Worm (Caenorhabditis elegans) whole organism, young adult: ENCODE data around the gene E01G4.6.
A peak's percentile ranks its signal among the peaks of the same experiment; 100 is the strongest.

Experiments used
- B0019.2 ChIP-seq: fragments of 200-800 bp; sonication (Bioruptor generic); conservative IDR thresholded peaks from 2 replicates; pipeline ENCODE4 v1.3.6; 2022; ENCODE audit warnings: missing genetic modification reagents, missing genetic modification characterization, missing compliant biosample characterization
- B0035.1 ChIP-seq: sonication (generic microtip); optimal IDR thresholded peaks from 2 replicates; lab custom pipeline; 2016; ENCODE audit warnings: missing genetic modification characterization, mild to moderate bottlenecking, missing compliant biosample characterization, missing genotype, missing genetic modification reagents
- B0336.3 ChIP-seq: fragments of 200-800 bp; sonication (Bioruptor generic); IDR thresholded peaks from 2 replicates; pipeline ENCODE4 v1.3.6; 2022; ENCODE audit warnings: missing genetic modification characterization, missing compliant biosample characterization
- C17E4.6 ChIP-seq: fragments of 200-800 bp; sonication (Bioruptor generic); IDR thresholded peaks from 2 replicates; pipeline ENCODE4 v1.3.6; 2022; ENCODE audit warnings: missing genetic modification reagents, missing genetic modification characterization, missing compliant biosample characterization
- F10E7.11 ChIP-seq: sonication (generic microtip); optimal IDR thresholded peaks from 2 replicates; lab custom pipeline; 2017; ENCODE audit warnings: mild to moderate bottlenecking, missing genetic modification characterization, moderate library complexity, missing compliant biosample characterization
- F22D6.2 ChIP-seq: sonication (generic microtip); optimal IDR thresholded peaks from 2 replicates; lab custom pipeline; 2016; ENCODE audit warnings: mild to moderate bottlenecking, missing genetic modification characterization, missing compliant biosample characterization
- F55B11.4 ChIP-seq: sonication (generic microtip); optimal IDR thresholded peaks from 2 replicates; lab custom pipeline; 2016; ENCODE audit warnings: missing compliant biosample characterization, missing genetic modification characterization, borderline replicate concordance; ENCODE audit not compliant: insufficient read depth
- F57A8.1 ChIP-seq: fragments of 200-800 bp; sonication (Bioruptor generic); optimal IDR thresholded peaks from 2 replicates; lab custom pipeline; 2018; ENCODE audit warnings: mild to moderate bottlenecking, missing genetic modification characterization, moderate library complexity, missing compliant biosample characterization
- K11D2.4 ChIP-seq: fragments of 200-800 bp; sonication (Bioruptor generic); IDR thresholded peaks from 2 replicates; pipeline ENCODE4 v1.3.6; 2022; ENCODE audit warnings: missing genetic modification reagents, missing genetic modification characterization, missing compliant biosample characterization
- T07F8.4 ChIP-seq: sonication (generic microtip); optimal IDR thresholded peaks from 2 replicates; lab custom pipeline; 2016; ENCODE audit warnings: mild to moderate bottlenecking, missing genetic modification characterization, moderate library complexity, missing compliant biosample characterization
- T26A5.8 ChIP-seq: sonication (generic microtip); optimal IDR thresholded peaks from 2 replicates; lab custom pipeline; 2016; ENCODE audit warnings: missing genetic modification characterization, missing compliant biosample characterization
- akir-1 ChIP-seq: fragments of 200-800 bp; sonication (Bioruptor generic); optimal IDR thresholded peaks from 2 replicates; lab custom pipeline; 2018; ENCODE audit warnings: mild to moderate bottlenecking, missing genetic modification characterization, moderate library complexity, missing compliant biosample characterization
- aptf-3 ChIP-seq: fragments of 200-800 bp; sonication (Bioruptor generic); IDR thresholded peaks from 2 replicates; pipeline ENCODE4 v1.3.6; 2022; ENCODE audit warnings: missing genetic modification characterization, missing compliant biosample characterization
- bed-1 ChIP-seq: fragments of 200-800 bp; sonication (Bioruptor generic); IDR thresholded peaks from 2 replicates; pipeline ENCODE4 v1.3.6; 2022; ENCODE audit warnings: missing genetic modification reagents, missing genetic modification characterization, missing compliant biosample characterization
- cebp-1 ChIP-seq, 2 experiments: fragments of 200-800 bp in 1 of 2; sonication (Bioruptor generic) in 1 of 2; sonication (generic microtip) in 1 of 2; IDR thresholded peaks in 1 of 2; optimal IDR thresholded peaks in 1 of 2; 2 replicates each; pipeline versions ENCODE4 v1.3.6 to Lab custom; 2017 to 2022; ENCODE audit warnings: missing compliant biosample characterization in 2 of 2, missing genetic modification characterization in 2 of 2, mild to moderate bottlenecking in 1 of 2, missing genetic modification reagents in 1 of 2, moderate library complexity in 1 of 2
- dox-1 ChIP-seq: fragments of 200-800 bp; sonication (Bioruptor generic); IDR thresholded peaks from 2 replicates; pipeline ENCODE4 v1.3.6; 2022; ENCODE audit warnings: missing genetic modification reagents, missing genetic modification characterization, missing compliant biosample characterization
- dpff-1 ChIP-seq: sonication (generic microtip); optimal IDR thresholded peaks from 2 replicates; lab custom pipeline; 2017; ENCODE audit warnings: mild to moderate bottlenecking, missing genetic modification characterization, missing compliant biosample characterization
- efl-1 ChIP-seq: fragments of 150-350 bp; optimal IDR thresholded peaks from 2 replicates; lab custom pipeline; 2014; ENCODE audit warnings: missing biosample characterization, missing genetic modification reagents, missing genetic modification characterization
- egl-18 ChIP-seq: fragments of 200-800 bp; sonication (Bioruptor generic); IDR thresholded peaks from 2 replicates; pipeline ENCODE4 v1.3.6; 2022; ENCODE audit warnings: missing genetic modification reagents, missing genetic modification characterization, missing compliant biosample characterization
- egrh-3 ChIP-seq: fragments of 200-800 bp; sonication (Bioruptor generic); IDR thresholded peaks from 2 replicates; pipeline ENCODE4 v1.3.6; 2022; ENCODE audit warnings: missing genetic modification reagents, missing genetic modification characterization, missing compliant biosample characterization
- gei-17 ChIP-seq: fragments of 200-800 bp; sonication (Bioruptor generic); optimal IDR thresholded peaks from 2 replicates; lab custom pipeline; 2018; ENCODE audit warnings: mild to moderate bottlenecking, missing genetic modification characterization, missing compliant biosample characterization
- hlh-12 ChIP-seq: sonication (generic microtip); optimal IDR thresholded peaks from 2 replicates; lab custom pipeline; 2016; ENCODE audit warnings: missing genetic modification characterization, missing compliant biosample characterization
- hmg-20 ChIP-seq: fragments of 200-800 bp; sonication (Bioruptor generic); IDR thresholded peaks from 2 replicates; pipeline ENCODE4 v1.3.6; 2022; ENCODE audit warnings: missing genetic modification reagents, missing genetic modification characterization, missing compliant biosample characterization
- hsf-1 ChIP-seq: fragments of 200-800 bp; sonication (Bioruptor generic); IDR thresholded peaks from 2 replicates; pipeline ENCODE4 v1.3.6; 2022; ENCODE audit warnings: missing genetic modification reagents, missing genetic modification characterization, missing compliant biosample characterization
- let-526 ChIP-seq: fragments of 200-800 bp; sonication (Bioruptor generic); IDR thresholded peaks from 2 replicates; pipeline ENCODE4 v1.3.6; 2022; ENCODE audit warnings: missing genetic modification reagents, missing genetic modification characterization, missing compliant biosample characterization
- lin-26 ChIP-seq: fragments of 200-800 bp; sonication (Bioruptor generic); IDR thresholded peaks from 2 replicates; pipeline ENCODE4 v1.3.6; 2022; ENCODE audit warnings: missing genetic modification reagents, missing genetic modification characterization, missing compliant biosample characterization
- lin-40 ChIP-seq: sonication (generic microtip); optimal IDR thresholded peaks from 2 replicates; lab custom pipeline; 2016; ENCODE audit warnings: missing genetic modification characterization, mild to moderate bottlenecking, missing compliant biosample characterization, missing genotype, missing genetic modification reagents
- madf-10 ChIP-seq: sonication (generic microtip); optimal IDR thresholded peaks from 2 replicates; lab custom pipeline; 2016; ENCODE audit warnings: mild to moderate bottlenecking, missing genetic modification characterization, missing compliant biosample characterization
- madf-8 ChIP-seq: fragments of 200-800 bp; sonication (Bioruptor generic); conservative IDR thresholded peaks from 2 replicates; pipeline ENCODE4 v1.3.6; 2022; ENCODE audit warnings: missing genetic modification reagents, missing genetic modification characterization, missing compliant biosample characterization
- mcd-1 ChIP-seq: fragments of 200-800 bp; sonication (Bioruptor generic); IDR thresholded peaks from 2 replicates; pipeline ENCODE4 v1.3.6; 2022; ENCODE audit warnings: missing genetic modification reagents, missing genetic modification characterization, missing compliant biosample characterization
- mxl-1 ChIP-seq: sonication (generic microtip); optimal IDR thresholded peaks from 2 replicates; lab custom pipeline; 2016; ENCODE audit warnings: missing genetic modification characterization, missing compliant biosample characterization
- nfya-2 ChIP-seq: fragments of 200-800 bp; sonication (Bioruptor generic); IDR thresholded peaks from 2 replicates; pipeline ENCODE4 v1.3.6; 2022; ENCODE audit warnings: missing genetic modification reagents, missing genetic modification characterization, missing compliant biosample characterization
- nhr-27 ChIP-seq: fragments of 200-800 bp; sonication (Bioruptor generic); optimal IDR thresholded peaks from 2 replicates; lab custom pipeline; 2018; ENCODE audit warnings: mild to moderate bottlenecking, missing genetic modification characterization, moderate library complexity, missing compliant biosample characterization
- pbrm-1 ChIP-seq: fragments of 200-800 bp; sonication (Bioruptor generic); IDR thresholded peaks from 2 replicates; pipeline ENCODE4 v1.3.6; 2022; ENCODE audit warnings: missing genetic modification reagents, missing genetic modification characterization, missing compliant biosample characterization
- rcor-1 ChIP-seq: fragments of 200-800 bp; sonication (Bioruptor generic); IDR thresholded peaks from 2 replicates; pipeline ENCODE4 v1.3.6; 2022; ENCODE audit warnings: missing genetic modification reagents, missing genetic modification characterization, missing compliant biosample characterization
- rec-8 ChIP-seq, 2 experiments: sonication (generic microtip); optimal IDR thresholded peaks; 2 replicates each; lab custom pipeline; 2016; ENCODE audit warnings: mild to moderate bottlenecking in 2 of 2, missing genetic modification characterization in 2 of 2, missing genetic modification reagents in 2 of 2, missing genotype in 2 of 2, missing biosample characterization in 1 of 2, missing compliant biosample characterization in 1 of 2, moderate library complexity in 1 of 2
- snpc-1.1 ChIP-seq: sonication (generic microtip); optimal IDR thresholded peaks from 2 replicates; lab custom pipeline; 2017; ENCODE audit warnings: missing genetic modification characterization, mild to moderate bottlenecking, missing compliant biosample characterization, antibody characterized with exemption, moderate library complexity, missing genotype, missing genetic modification reagents; ENCODE audit not compliant: insufficient read depth
- snpc-1.3 ChIP-seq: sonication (generic microtip); optimal IDR thresholded peaks from 2 replicates; lab custom pipeline; 2017; ENCODE audit warnings: missing genetic modification characterization, mild to moderate bottlenecking, missing compliant biosample characterization, antibody characterized with exemption, moderate library complexity, missing genotype, missing genetic modification reagents; ENCODE audit not compliant: insufficient read depth
- sptf-2 ChIP-seq: fragments of 200-800 bp; sonication (Bioruptor generic); optimal IDR thresholded peaks from 2 replicates; lab custom pipeline; 2018; ENCODE audit warnings: mild to moderate bottlenecking, missing genetic modification characterization, missing compliant biosample characterization
- tbp1 ChIP-seq: fragments of 200-800 bp; sonication (Bioruptor generic); optimal IDR thresholded peaks from 2 replicates; lab custom pipeline; 2018; ENCODE audit warnings: mild to moderate bottlenecking, missing genetic modification characterization, missing compliant biosample characterization
- tlf-1 ChIP-seq: fragments of 200-800 bp; sonication (Bioruptor generic); optimal IDR thresholded peaks from 2 replicates; lab custom pipeline; 2018; ENCODE audit warnings: mild to moderate bottlenecking, missing genetic modification characterization, missing compliant biosample characterization
- xnd-1 ChIP-seq: sonication (generic microtip); optimal IDR thresholded peaks from 2 replicates; lab custom pipeline; 2016; ENCODE audit warnings: missing genotype, missing genetic modification reagents, missing genetic modification characterization, missing compliant biosample characterization
- ztf-22 ChIP-seq: fragments of 200-800 bp; sonication (Bioruptor generic); optimal IDR thresholded peaks from 2 replicates; lab custom pipeline; 2018; ENCODE audit warnings: mild to moderate bottlenecking, missing genetic modification characterization, moderate library complexity, missing compliant biosample characterization
- ztf-28 ChIP-seq: fragments of 200-800 bp; sonication (Bioruptor generic); IDR thresholded peaks from 2 replicates; pipeline ENCODE4 v1.3.6; 2022; ENCODE audit warnings: missing genetic modification reagents, missing genetic modification characterization, missing compliant biosample characterization
- ztf-3 ChIP-seq: fragments of 200-800 bp; sonication (Bioruptor generic); optimal IDR thresholded peaks from 2 replicates; lab custom pipeline; 2018; ENCODE audit warnings: mild to moderate bottlenecking, missing genetic modification characterization, missing compliant biosample characterization
- ztf-6 ChIP-seq: fragments of 200-800 bp; sonication (Bioruptor generic); IDR thresholded peaks from 2 replicates; pipeline ENCODE4 v1.3.6; 2022; ENCODE audit warnings: missing genetic modification reagents, missing genetic modification characterization, missing compliant biosample characterization

Gene E01G4.6

ce11 chrII:13460592-13461395 lies 21.4 kb upstream of the E01G4.6 start, which contains the start of gene pqn-27 (continued):
- peak; percentile 79 for TF ChIP-seq lin-40 (tag; lab: Kevin White, UChicago)
- peak; percentile 40; the same call in 1 of the 2 replicates for TF ChIP-seq K11D2.4 (GFP tag; lab: Robert Waterston, UW)
- TF ChIP-seq aptf-3 (GFP tag; lab: Robert Waterston, UW): no peak
- no peak for TF ChIP-seq F55B11.4 (tag; lab: Kevin White, UChicago)
- no peak for TF ChIP-seq efl-1 (GFP tag; lab: Kevin White, UChicago)
- no peak for TF ChIP-seq rec-8 (tag; optimal IDR thresholded peaks at IDR 0.05; lab: Kevin White, UChicago)
- TF ChIP-seq egrh-3: no peak
- peak; percentile 46 for TF ChIP-seq dox-1
- TF ChIP-seq tlf-1 (GFP tag; lab: Kevin White, UChicago): peak; percentile 56
- peak; percentile 32 for TF ChIP-seq B0035.1
- no peak for TF ChIP-seq C17E4.6 (GFP tag; lab: Robert Waterston, UW)
- peak; percentile 52; the same call in 1 of the 2 replicates for TF ChIP-seq pbrm-1 (GFP tag; lab: Robert Waterston, UW)
- TF ChIP-seq F10E7.11 (tag; lab: Kevin White, UChicago): peak; percentile 16
- no peak for TF ChIP-seq F22D6.2 (tag; lab: Kevin White, UChicago)
- no peak for TF ChIP-seq hsf-1 (GFP tag; lab: Robert Waterston, UW)
- no peak for TF ChIP-seq bed-1 (GFP tag; lab: Robert Waterston, UW)
- TF ChIP-seq ztf-6 (GFP tag; lab: Robert Waterston, UW): no peak
- TF ChIP-seq sptf-2 (GFP tag; lab: Kevin White, UChicago): no peak
- TF ChIP-seq ztf-3 (GFP tag; lab: Kevin White, UChicago): peak; percentile 39
- 0 out of 2 replicates have a peak, but pooled peaks have one; percentile 27 for TF ChIP-seq hmg-20 (GFP tag; lab: Robert Waterston, UW)
- no peak for TF ChIP-seq snpc-1.3
- no peak for TF ChIP-seq madf-10 (tag; lab: Kevin White, UChicago)
- no peak for TF ChIP-seq nhr-27 (tag; lab: Kevin White, UChicago)
- TF ChIP-seq mxl-1 (tag; lab: Kevin White, UChicago): no peak
- no peak for TF ChIP-seq xnd-1 (tag; lab: Kevin White, UChicago)
- TF ChIP-seq ztf-28 (GFP tag; lab: Robert Waterston, UW): no peak
- TF ChIP-seq T07F8.4 (tag; lab: Kevin White, UChicago): no peak
- TF ChIP-seq gei-17 (GFP tag; lab: Kevin White, UChicago): peak; percentile 40
- no peak for TF ChIP-seq madf-8
- peak; percentile 48 for TF ChIP-seq tbp1 (GFP tag; lab: Kevin White, UChicago)
- TF ChIP-seq hlh-12 (tag; lab: Kevin White, UChicago): no peak
- peak; percentile 23 for TF ChIP-seq T26A5.8 (tag; lab: Kevin White, UChicago)
- TF ChIP-seq akir-1 (GFP tag; lab: Kevin White, UChicago): no peak
- peak; percentile 70; the same call in 1 of the 2 replicates for TF ChIP-seq B0336.3
- TF ChIP-seq F57A8.1 (GFP tag; lab: Kevin White, UChicago): no peak
- TF ChIP-seq B0019.2 (GFP tag; lab: Robert Waterston, UW): no peak
- no peak for TF ChIP-seq cebp-1 (GFP tag; IDR thresholded peaks at IDR 0.05; lab: Robert Waterston, UW)
- peak; percentile 50 for TF ChIP-seq cebp-1 (tag; optimal IDR thresholded peaks at IDR 0.05; lab: Kevin White, UChicago)
- TF ChIP-seq ztf-22 (GFP tag; lab: Kevin White, UChicago): peak; percentile 65
- TF ChIP-seq mcd-1: peak; percentile 54
- TF ChIP-seq rcor-1 (GFP tag; lab: Robert Waterston, UW): peak; percentile 44; the same call in 1 of the 2 replicates
- no peak for TF ChIP-seq dpff-1
- no peak for TF ChIP-seq nfya-2 (GFP tag; lab: Robert Waterston, UW)
- no peak for TF ChIP-seq let-526 (GFP tag; lab: Robert Waterston, UW)
- no peak for TF ChIP-seq snpc-1.1 (tag; lab: Kevin White, UChicago)
- no peak for TF ChIP-seq egl-18 (GFP tag; lab: Robert Waterston, UW)
- no peak for TF ChIP-seq lin-26 (GFP tag; lab: Robert Waterston, UW)
